Fruit fly (Drosophila melanogaster) whole organism: ENCODE results near the gene Jon65Aiii.

Source experiments
- CG8478 ChIP-seq: fragments of >200 bp; optimal IDR thresholded peaks from 2 replicates; lab custom pipeline; 2018; ENCODE audit warnings: inconsistent platforms
- Dll ChIP-seq: fragments of >200 bp; optimal IDR thresholded peaks from 2 replicates; lab custom pipeline; 2017
- EcR ChIP-seq, 2 experiments: fragments of >200 bp; optimal IDR thresholded peaks; 2 replicates each; lab custom pipeline; 2017; ENCODE audit warnings: missing biosample characterization in 2 of 2, missing genetic modification characterization in 2 of 2, missing genetic modification reagents in 2 of 2
- pan ChIP-seq: fragments of >200 bp; optimal IDR thresholded peaks from 2 replicates; lab custom pipeline; 2017
- psq ChIP-seq: fragments of >200 bp; optimal IDR thresholded peaks from 2 replicates; lab custom pipeline; 2017
- usp ChIP-seq: fragments of >200 bp; optimal IDR thresholded peaks from 2 replicates; lab custom pipeline; 2017; ENCODE audit warnings: missing biosample characterization, missing genetic modification characterization, mixed read lengths

dm6 chr3L:6071454-6072189, 21.1 kb downstream of the Jon65Aiii start, which contains the start of gene CG6602:
- TF ChIP-seq Dll (no peak), usp (GFP tag; lab: Kevin White, UChicago) (no peak), psq (lab: Kevin White, UChicago) (no peak), CG8478 (lab: Kevin White, UChicago) (no peak), EcR (GFP tag; optimal IDR thresholded peaks at IDR 0.05; lab: Kevin White, UChicago) (no peak), pan (lab: Kevin White, UChicago) (no peak)
